Worm (Caenorhabditis elegans) whole organism, late embryonic: ENCODE results near the gene ZC374.2.
A peak's percentile ranks its signal among the peaks of the same experiment; 100 is the strongest.

ENCODE experiments used
- C38D4.7 ChIP-seq: fragments of 200-800 bp; sonication (Bioruptor generic); optimal IDR thresholded peaks from 2 replicates; lab custom pipeline; 2018; ENCODE audit warnings: mild to moderate bottlenecking, missing genetic modification characterization, moderate library complexity, missing compliant biosample characterization
- K09A11.1 ChIP-seq: sonication (generic microtip); optimal IDR thresholded peaks from 2 replicates; lab custom pipeline; 2017; ENCODE audit warnings: antibody characterized with exemption, mild to moderate bottlenecking, missing genetic modification characterization, missing compliant biosample characterization; ENCODE audit not compliant: insufficient read depth
- T23F11.4 ChIP-seq: fragments of 200-800 bp; sonication (Bioruptor generic); optimal IDR thresholded peaks from 2 replicates; lab custom pipeline; 2018; ENCODE audit warnings: mild to moderate bottlenecking, missing genetic modification characterization, missing compliant biosample characterization
- Y22D7AL.16 ChIP-seq: sonication (generic microtip); optimal IDR thresholded peaks from 2 replicates; lab custom pipeline; 2016; ENCODE audit warnings: missing genetic modification characterization, missing compliant biosample characterization
- ahr-1 ChIP-seq: sonication (generic microtip); optimal IDR thresholded peaks from 2 replicates; lab custom pipeline; 2016; ENCODE audit warnings: missing genetic modification characterization, missing compliant biosample characterization
- ceh-30 ChIP-seq: fragments of 150-350 bp; optimal IDR thresholded peaks from 2 replicates; lab custom pipeline; 2014; ENCODE audit warnings: missing biosample characterization, missing genetic modification characterization
- ceh-31 ChIP-seq: sonication (generic microtip); optimal IDR thresholded peaks from 2 replicates; lab custom pipeline; 2016; ENCODE audit warnings: missing genetic modification characterization, missing compliant biosample characterization
- ceh-48 ChIP-seq: sonication (generic microtip); optimal IDR thresholded peaks from 2 replicates; lab custom pipeline; 2016; ENCODE audit warnings: missing genetic modification characterization, inconsistent platforms, missing compliant biosample characterization
- ceh-6 ChIP-seq: fragments of 200-800 bp; sonication (Bioruptor generic); optimal IDR thresholded peaks from 2 replicates; lab custom pipeline; 2018; ENCODE audit warnings: mild to moderate bottlenecking, missing genetic modification characterization, missing compliant biosample characterization
- ceh-9 ChIP-seq: sonication (generic microtip); optimal IDR thresholded peaks from 2 replicates; lab custom pipeline; 2016; ENCODE audit warnings: mild to moderate bottlenecking, missing genetic modification characterization, inconsistent platforms, missing compliant biosample characterization
- elt-2 ChIP-seq: sonication (generic microtip); optimal IDR thresholded peaks from 2 replicates; lab custom pipeline; 2016; ENCODE audit warnings: missing genetic modification reagents, missing genetic modification characterization, missing compliant biosample characterization
- fax-1 ChIP-seq: sonication (generic microtip); optimal IDR thresholded peaks from 2 replicates; lab custom pipeline; 2016; ENCODE audit warnings: missing genotype, missing genetic modification characterization, missing compliant biosample characterization
- fkh-10 ChIP-seq: fragments of 150-350 bp; optimal IDR thresholded peaks from 2 replicates; lab custom pipeline; 2014; ENCODE audit warnings: missing biosample characterization, missing genetic modification reagents, missing genetic modification characterization
- gmeb-2 ChIP-seq: sonication (generic microtip); optimal IDR thresholded peaks from 2 replicates; lab custom pipeline; 2016; ENCODE audit warnings: missing genetic modification characterization, inconsistent platforms, missing compliant biosample characterization
- hlh-13 ChIP-seq: fragments of 200-800 bp; sonication (Bioruptor generic); optimal IDR thresholded peaks from 2 replicates; lab custom pipeline; 2018; ENCODE audit warnings: mild to moderate bottlenecking, missing genetic modification characterization, missing compliant biosample characterization
- hlh-15 ChIP-seq: sonication (generic microtip); optimal IDR thresholded peaks from 2 replicates; lab custom pipeline; 2016; ENCODE audit warnings: missing genetic modification characterization, missing compliant biosample characterization
- hlh-6 ChIP-seq: sonication (generic microtip); optimal IDR thresholded peaks from 2 replicates; lab custom pipeline; 2016; ENCODE audit warnings: missing genotype, missing genetic modification characterization, missing compliant biosample characterization
- lim-6 ChIP-seq: sonication (generic microtip); optimal IDR thresholded peaks from 2 replicates; lab custom pipeline; 2016; ENCODE audit warnings: missing genetic modification characterization, missing compliant biosample characterization
- mec-3 ChIP-seq: sonication (generic microtip); optimal IDR thresholded peaks from 2 replicates; lab custom pipeline; 2016; ENCODE audit warnings: borderline replicate concordance, missing genetic modification characterization, missing compliant biosample characterization
- nfya-1 ChIP-seq: sonication (generic microtip); optimal IDR thresholded peaks from 2 replicates; lab custom pipeline; 2017; ENCODE audit warnings: missing genetic modification characterization, mild to moderate bottlenecking, missing compliant biosample characterization, antibody characterized with exemption, moderate library complexity
- nhr-232 ChIP-seq: sonication (generic microtip); optimal IDR thresholded peaks from 2 replicates; lab custom pipeline; 2016; ENCODE audit warnings: missing genetic modification characterization, missing compliant biosample characterization
- odd-2 ChIP-seq: sonication (generic microtip); optimal IDR thresholded peaks from 2 replicates; lab custom pipeline; 2017; ENCODE audit warnings: antibody characterized with exemption, mild to moderate bottlenecking, missing genetic modification characterization, missing compliant biosample characterization
- pag-3 ChIP-seq: sonication (generic microtip); optimal IDR thresholded peaks from 2 replicates; lab custom pipeline; 2016; ENCODE audit warnings: missing compliant biosample characterization, missing genetic modification characterization, borderline replicate concordance
- pat-9 ChIP-seq: fragments of 200-800 bp; sonication (Bioruptor generic); optimal IDR thresholded peaks from 2 replicates; lab custom pipeline; 2018; ENCODE audit warnings: mild to moderate bottlenecking, missing genetic modification characterization, moderate library complexity, missing compliant biosample characterization
- pax-1 ChIP-seq: fragments of 150-350 bp; optimal IDR thresholded peaks from 2 replicates; lab custom pipeline; 2014; ENCODE audit warnings: missing biosample characterization, missing genetic modification characterization
- pqm-1 ChIP-seq: sonication (generic microtip); optimal IDR thresholded peaks from 2 replicates; lab custom pipeline; 2016; ENCODE audit warnings: missing genetic modification characterization, missing compliant biosample characterization
- ref-2 ChIP-seq: sonication (generic microtip); optimal IDR thresholded peaks from 2 replicates; lab custom pipeline; 2016; ENCODE audit warnings: missing genetic modification characterization, missing compliant biosample characterization
- rnt-1 ChIP-seq: sonication (generic microtip); optimal IDR thresholded peaks from 2 replicates; lab custom pipeline; 2016; ENCODE audit warnings: missing genetic modification characterization, missing compliant biosample characterization
- sdc-2 ChIP-seq: sonication (generic microtip); optimal IDR thresholded peaks from 2 replicates; lab custom pipeline; 2016; ENCODE audit warnings: missing genotype, missing genetic modification characterization, missing compliant biosample characterization
- tbx-7 ChIP-seq: sonication (generic microtip); optimal IDR thresholded peaks from 2 replicates; lab custom pipeline; 2016; ENCODE audit warnings: missing genotype, missing genetic modification characterization, missing compliant biosample characterization
- ttx-3 ChIP-seq: sonication (generic microtip); optimal IDR thresholded peaks from 2 replicates; lab custom pipeline; 2016; ENCODE audit warnings: missing genetic modification reagents, missing genetic modification characterization, missing compliant biosample characterization
- unc-3 ChIP-seq, 2 experiments: fragments of 200-800 bp in 1 of 2; sonication (Bioruptor generic) in 1 of 2; sonication (generic microtip) in 1 of 2; conservative IDR thresholded peaks in 1 of 2; optimal IDR thresholded peaks in 1 of 2; 2 replicates each; pipeline versions ENCODE4 v1.3.6 to Lab custom; 2016 to 2022; ENCODE audit warnings: missing compliant biosample characterization in 2 of 2, missing genetic modification characterization in 2 of 2, missing genetic modification reagents in 1 of 2
- unc-42 ChIP-seq: sonication (generic microtip); optimal IDR thresholded peaks from 2 replicates; lab custom pipeline; 2016; ENCODE audit warnings: missing genotype, missing genetic modification characterization, missing compliant biosample characterization
- unc-55 ChIP-seq: sonication (generic microtip); optimal IDR thresholded peaks from 2 replicates; lab custom pipeline; 2017; ENCODE audit warnings: missing biosample characterization, missing genetic modification reagents, missing genetic modification characterization
- unc-86 ChIP-seq: sonication (generic microtip); optimal IDR thresholded peaks from 2 replicates; lab custom pipeline; 2016; ENCODE audit warnings: missing genetic modification characterization, missing compliant biosample characterization
- zip-5 ChIP-seq: sonication (generic microtip); optimal IDR thresholded peaks from 2 replicates; lab custom pipeline; 2016; ENCODE audit warnings: missing genetic modification characterization, missing compliant biosample characterization
- ztf-16 ChIP-seq: sonication (generic microtip); optimal IDR thresholded peaks from 2 replicates; lab custom pipeline; 2017; ENCODE audit warnings: missing genetic modification characterization, missing compliant biosample characterization

ZC374.2 gene

ce11 chrX:10081077-10081476 is 33.9 kb upstream of the ZC374.2 start:
- no peak for TF ChIP-seq sdc-2 (tag; lab: Kevin White, UChicago)
- TF ChIP-seq pax-1 (tag; lab: Kevin White, UChicago): no peak
- TF ChIP-seq ceh-6: no peak
- no peak for TF ChIP-seq Y22D7AL.16 (tag; lab: Kevin White, UChicago)
- no peak for TF ChIP-seq C38D4.7 (GFP tag; lab: Kevin White, UChicago)
- no peak for TF ChIP-seq ref-2

- peak; percentile 61 for TF ChIP-seq ceh-48 (tag; lab: Kevin White, UChicago)
- TF ChIP-seq odd-2 (tag; lab: Kevin White, UChicago): no peak
- no peak for TF ChIP-seq ztf-16 (tag; lab: Kevin White, UChicago)
These were observed 32.0 kb upstream of the ZC374.2 start for ce11 chrX:10079230-10079629.

- TF ChIP-seq unc-3 (GFP tag; conservative IDR thresholded peaks at IDR 0.05; lab: Robert Waterston, UW) (no peak), unc-3 (tag; optimal IDR thresholded peaks at IDR 0.05; lab: Kevin White, UChicago) (no peak), nhr-232 (tag; lab: Kevin White, UChicago) (no peak), pax-1 (tag; lab: Kevin White, UChicago) (no peak), ttx-3 (tag; lab: Kevin White, UChicago) (no peak), unc-42 (tag; lab: Kevin White, UChicago) (no peak), zip-5 (tag; lab: Kevin White, UChicago) (no peak), ceh-31 (no peak), C38D4.7 (GFP tag; lab: Kevin White, UChicago) (no peak), gmeb-2 (no peak), hlh-13 (GFP tag; lab: Kevin White, UChicago) (no peak), tbx-7 (tag; lab: Kevin White, UChicago) (no peak), lim-6 (no peak), hlh-15 (tag; lab: Kevin White, UChicago) (no peak), fkh-10 (no peak), unc-55 (GFP tag; lab: Kevin White, UChicago) (no peak), K09A11.1 (tag; lab: Kevin White, UChicago) (no peak), ahr-1 (tag; lab: Kevin White, UChicago) (no peak)
These were observed 31.4 kb upstream of the ZC374.2 start for ce11 chrX:10078637-10079036.

- TF ChIP-seq rnt-1: no peak
- no peak for TF ChIP-seq ztf-16 (tag; lab: Kevin White, UChicago)
- TF ChIP-seq unc-86 (tag; lab: Kevin White, UChicago): no peak
- no peak for TF ChIP-seq C38D4.7 (GFP tag; lab: Kevin White, UChicago)
- no peak for TF ChIP-seq nfya-1
- TF ChIP-seq ceh-6: no peak
- peak; percentile 3 for TF ChIP-seq sdc-2 (tag; lab: Kevin White, UChicago)
- TF ChIP-seq ahr-1 (tag; lab: Kevin White, UChicago): no peak
- TF ChIP-seq lim-6: no peak
- TF ChIP-seq hlh-6 (tag; lab: Kevin White, UChicago): peak; percentile 49
- TF ChIP-seq unc-55 (GFP tag; lab: Kevin White, UChicago): no peak
- peak; percentile 24 for TF ChIP-seq unc-42 (tag; lab: Kevin White, UChicago)
- TF ChIP-seq mec-3 (tag; lab: Kevin White, UChicago): peak; percentile 26
- TF ChIP-seq ceh-9 (tag; lab: Kevin White, UChicago): no peak
- no peak for TF ChIP-seq elt-2
- TF ChIP-seq pat-9: no peak
- no peak for TF ChIP-seq ceh-30 (tag; lab: Kevin White, UChicago)
- peak; percentile 21 for TF ChIP-seq pag-3 (tag; lab: Kevin White, UChicago)
- no peak for TF ChIP-seq T23F11.4
- no peak for TF ChIP-seq pqm-1
- TF ChIP-seq ref-2: no peak
- TF ChIP-seq fax-1 (tag; lab: Kevin White, UChicago): no peak
- TF ChIP-seq hlh-15 (tag; lab: Kevin White, UChicago): no peak
These were observed 30.9 kb upstream of the ZC374.2 start for ce11 chrX:10078089-10078488.
